Fruit fly (Drosophila melanogaster) whole organism, embryonic: ENCODE data around the gene Nepl20.

Experiments
- CG10543 ChIP-seq: fragments of 200-800 bp; sonication (Bioruptor generic); optimal IDR thresholded peaks from 3 replicates; lab custom pipeline; 2017; ENCODE audit warnings: missing biosample characterization, mild to moderate bottlenecking, missing genetic modification characterization, moderate library complexity
- CG11723 ChIP-seq: fragments of 200-800 bp; sonication (Bioruptor generic); optimal IDR thresholded peaks from 2 replicates; lab custom pipeline; 2017; ENCODE audit warnings: missing biosample characterization, mild to moderate bottlenecking, missing genetic modification characterization
- CG12659 ChIP-seq: fragments of 200-800 bp; sonication (Bioruptor generic); optimal IDR thresholded peaks from 3 replicates; lab custom pipeline; 2017; ENCODE audit warnings: mild to moderate bottlenecking, missing biosample characterization, missing genetic modification reagents, missing genetic modification characterization
- CG13287 ChIP-seq: fragments of 200-800 bp; sonication (Bioruptor generic); IDR thresholded peaks from 2 replicates; pipeline ENCODE4 v1.3.6; 2022; ENCODE audit warnings: missing biosample characterization, missing genetic modification characterization; ENCODE audit not compliant: partially characterized antibody
- CG13424 ChIP-seq: fragments of 200-800 bp; sonication (Bioruptor generic); optimal IDR thresholded peaks from 2 replicates; lab custom pipeline; 2019; ENCODE audit warnings: missing biosample characterization, mild to moderate bottlenecking, missing genetic modification characterization, moderate library complexity
- CG13894 ChIP-seq: fragments of 200-800 bp; sonication (Bioruptor generic); optimal IDR thresholded peaks from 3 replicates; lab custom pipeline; 2018; ENCODE audit warnings: missing biosample characterization, mild to moderate bottlenecking, missing genetic modification characterization, moderate library complexity
- CG14441 ChIP-seq: fragments of 200-800 bp; sonication (Bioruptor generic); IDR thresholded peaks from 2 replicates; pipeline ENCODE4 v1.3.6; 2022; ENCODE audit warnings: missing biosample characterization, missing genetic modification characterization
- CG14965 ChIP-seq: fragments of 200-800 bp; sonication (Bioruptor generic); optimal IDR thresholded peaks from 2 replicates; lab custom pipeline; 2016; ENCODE audit warnings: missing biosample characterization, missing genetic modification characterization, borderline replicate concordance
- CG15269 ChIP-seq: fragments of 200-800 bp; sonication (Bioruptor generic); optimal IDR thresholded peaks from 2 replicates; lab custom pipeline; 2018; ENCODE audit warnings: missing biosample characterization, mild to moderate bottlenecking, missing genetic modification characterization, moderate library complexity
- CG15601 ChIP-seq: fragments of 200-800 bp; sonication (Bioruptor generic); optimal IDR thresholded peaks from 3 replicates; lab custom pipeline; 2019; ENCODE audit warnings: missing biosample characterization, mild to moderate bottlenecking, missing genetic modification characterization, moderate library complexity
- CG17328 ChIP-seq: fragments of 200-800 bp; sonication (Bioruptor generic); IDR thresholded peaks from 2 replicates; pipeline ENCODE4 v1.3.6; 2022; ENCODE audit warnings: missing biosample characterization, missing genetic modification characterization
- CG18764 ChIP-seq: fragments of 200-800 bp; sonication (Bioruptor generic); optimal IDR thresholded peaks from 3 replicates; lab custom pipeline; 2016; ENCODE audit warnings: missing biosample characterization, missing genetic modification characterization
- CG2116 ChIP-seq: fragments of 200-800 bp; sonication (Bioruptor generic); optimal IDR thresholded peaks from 3 replicates; lab custom pipeline; 2018; ENCODE audit warnings: missing biosample characterization, mild to moderate bottlenecking, missing genetic modification characterization
- CG2202 ChIP-seq: fragments of 200-800 bp; sonication (Bioruptor generic); optimal IDR thresholded peaks from 2 replicates; lab custom pipeline; 2018; ENCODE audit warnings: missing biosample characterization, mild to moderate bottlenecking, missing genetic modification characterization
- CG3065 ChIP-seq: fragments of 200-800 bp; sonication (Bioruptor generic); optimal IDR thresholded peaks from 2 replicates; lab custom pipeline; 2016; ENCODE audit warnings: missing biosample characterization, missing genetic modification characterization
- CG3407 ChIP-seq: fragments of 200-800 bp; sonication (Bioruptor generic); optimal IDR thresholded peaks from 2 replicates; lab custom pipeline; 2018; ENCODE audit warnings: missing biosample characterization, mild to moderate bottlenecking, missing genetic modification characterization
- CG3726 ChIP-seq: fragments of 200-800 bp; sonication (Bioruptor generic); IDR thresholded peaks from 3 replicates; pipeline ENCODE4, ENCODE4 v1.3.6; 2022; ENCODE audit warnings: missing biosample characterization, missing genetic modification characterization
- CG5953 ChIP-seq: fragments of 200-800 bp; sonication (Bioruptor generic); IDR thresholded peaks from 2 replicates; pipeline ENCODE4 v1.3.6; 2022; ENCODE audit warnings: missing biosample characterization, missing genetic modification characterization
- CG9817 ChIP-seq: fragments of 200-800 bp; sonication (Bioruptor generic); optimal IDR thresholded peaks from 2 replicates; lab custom pipeline; 2018; ENCODE audit warnings: missing biosample characterization, mild to moderate bottlenecking, missing genetic modification characterization, moderate library complexity
- CrebB ChIP-seq: fragments of 200-800 bp; sonication (Bioruptor generic); optimal IDR thresholded peaks from 3 replicates; lab custom pipeline; 2018; ENCODE audit warnings: missing biosample characterization, mild to moderate bottlenecking, missing genetic modification characterization
- E2f1 ChIP-seq: fragments of 200-800 bp; sonication (Bioruptor generic); IDR thresholded peaks from 2 replicates; pipeline ENCODE4 v1.3.6; 2022; ENCODE audit warnings: missing biosample characterization, missing genetic modification characterization
- ERR ChIP-seq: fragments of 200-800 bp; sonication (Bioruptor generic); optimal IDR thresholded peaks from 2 replicates; lab custom pipeline; 2016; ENCODE audit warnings: missing biosample characterization, missing genetic modification characterization
- Fer2 ChIP-seq: fragments of 200-800 bp; sonication (Bioruptor generic); optimal IDR thresholded peaks from 2 replicates; lab custom pipeline; 2018; ENCODE audit warnings: missing biosample characterization, mild to moderate bottlenecking, missing genetic modification characterization, moderate library complexity
- Fer3 ChIP-seq: fragments of 200-800 bp; sonication (Bioruptor generic); optimal IDR thresholded peaks from 2 replicates; lab custom pipeline; 2018; ENCODE audit warnings: missing biosample characterization, mild to moderate bottlenecking, missing genetic modification characterization, moderate library complexity
- HLH54F ChIP-seq: fragments of 200-800 bp; sonication (Bioruptor generic); optimal IDR thresholded peaks from 3 replicates; lab custom pipeline; 2016; ENCODE audit warnings: missing biosample characterization, missing genetic modification characterization
- Hey ChIP-seq: fragments of 200-800 bp; sonication (Bioruptor generic); optimal IDR thresholded peaks from 3 replicates; lab custom pipeline; 2018; ENCODE audit warnings: missing biosample characterization, mild to moderate bottlenecking, missing genetic modification characterization
- Lpt ChIP-seq: fragments of >200 bp; optimal IDR thresholded peaks from 2 replicates; lab custom pipeline; 2018; ENCODE audit warnings: missing biosample characterization, missing genetic modification characterization
- Myb ChIP-seq: fragments of 200-800 bp; sonication (Bioruptor generic); optimal IDR thresholded peaks from 2 replicates; lab custom pipeline; 2016; ENCODE audit warnings: missing biosample characterization, missing genetic modification characterization
- NC2β ChIP-seq: fragments of 200-800 bp; sonication (Bioruptor generic); optimal IDR thresholded peaks from 2 replicates; lab custom pipeline; 2016; ENCODE audit warnings: missing biosample characterization, missing genetic modification characterization
- NK7.1 ChIP-seq: fragments of 200-800 bp; sonication (Bioruptor generic); optimal IDR thresholded peaks from 3 replicates; lab custom pipeline; 2016; ENCODE audit warnings: missing biosample characterization, missing genetic modification characterization
- Oaz ChIP-seq: fragments of 200-800 bp; sonication (Bioruptor generic); IDR thresholded peaks from 2 replicates; pipeline ENCODE4 v1.3.6; 2022; ENCODE audit warnings: missing biosample characterization, missing genetic modification characterization
- Stat92E ChIP-seq, 3 experiments: fragments of >200 bp in 2 of 3; fragments of 200-800 bp in 1 of 3; sonication (Bioruptor generic) in 1 of 3; optimal IDR thresholded peaks; 2 replicates each; lab custom pipeline; 2017 to 2019; ENCODE audit warnings: missing biosample characterization in 3 of 3, missing genetic modification characterization in 3 of 3, mild to moderate bottlenecking in 1 of 3, moderate library complexity in 1 of 3
- Trl ChIP-seq, 3 experiments: fragments of >200 bp in 2 of 3; fragments of 200-800 bp in 1 of 3; sonication (Bioruptor generic) in 1 of 3; optimal IDR thresholded peaks; 2 replicates in 1 of 3; 3 replicates in 2 of 3; lab custom pipeline; 2016 to 2017; ENCODE audit warnings: missing biosample characterization in 1 of 3, missing genetic modification characterization in 1 of 3
- bab2 ChIP-seq: fragments of 200-800 bp; sonication (Bioruptor generic); optimal IDR thresholded peaks from 2 replicates; lab custom pipeline; 2016; ENCODE audit warnings: missing biosample characterization, missing genetic modification characterization
- caup ChIP-seq: fragments of 200-800 bp; sonication (Bioruptor generic); optimal IDR thresholded peaks from 3 replicates; lab custom pipeline; 2017; ENCODE audit warnings: missing biosample characterization, mild to moderate bottlenecking, missing genetic modification characterization, moderate library complexity; ENCODE audit not compliant: severe bottlenecking
- chinmo ChIP-seq: fragments of 200-800 bp; sonication (Bioruptor generic); IDR thresholded peaks from 4 replicates; pipeline ENCODE4 v1.3.6; 2022; ENCODE audit warnings: missing biosample characterization, missing genetic modification characterization; ENCODE audit not compliant: partially characterized antibody
- cwo ChIP-seq: fragments of 200-800 bp; sonication (Bioruptor generic); optimal IDR thresholded peaks from 3 replicates; lab custom pipeline; 2017; ENCODE audit warnings: missing biosample characterization, missing genetic modification characterization, mild to moderate bottlenecking, moderate library complexity, missing genetic modification reagents
- dimm ChIP-seq: fragments of 200-800 bp; sonication (Bioruptor generic); IDR thresholded peaks from 2 replicates; pipeline ENCODE4 v1.3.6; 2022; ENCODE audit warnings: missing biosample characterization, missing genetic modification characterization
- dmrt11E ChIP-seq: fragments of 200-800 bp; sonication (Bioruptor generic); optimal IDR thresholded peaks from 3 replicates; lab custom pipeline; 2018; ENCODE audit warnings: missing biosample characterization, mild to moderate bottlenecking, missing genetic modification characterization, moderate library complexity
- dysf ChIP-seq: fragments of 200-800 bp; sonication (Bioruptor generic); IDR thresholded peaks from 3 replicates; pipeline ENCODE4 v1.3.6; 2022; ENCODE audit warnings: missing biosample characterization, missing genetic modification characterization
- fd96Cb ChIP-seq: fragments of 200-800 bp; sonication (Bioruptor generic); optimal IDR thresholded peaks from 2 replicates; lab custom pipeline; 2018; ENCODE audit warnings: missing biosample characterization, mild to moderate bottlenecking, missing genetic modification characterization, moderate library complexity
- grau ChIP-seq: fragments of 200-800 bp; optimal IDR thresholded peaks from 3 replicates; lab custom pipeline; 2019; ENCODE audit warnings: missing biosample characterization, mild to moderate bottlenecking, missing genetic modification characterization, moderate library complexity
- ham ChIP-seq: fragments of 200-800 bp; sonication (Bioruptor generic); IDR thresholded peaks from 2 replicates; pipeline ENCODE4 v1.3.6; 2022; ENCODE audit warnings: missing biosample characterization, missing genetic modification characterization
- insv ChIP-seq, 2 experiments: fragments of 200-800 bp; sonication (Bioruptor generic); optimal IDR thresholded peaks; 3 replicates each; lab custom pipeline; 2016 to 2018; ENCODE audit warnings: missing biosample characterization in 2 of 2, missing genetic modification characterization in 2 of 2
- kah ChIP-seq: fragments of 200-800 bp; sonication (Bioruptor generic); optimal IDR thresholded peaks from 2 replicates; lab custom pipeline; 2018; ENCODE audit warnings: missing biosample characterization, mild to moderate bottlenecking, missing genetic modification characterization
- p53 ChIP-seq: fragments of 200-800 bp; sonication (Bioruptor generic); optimal IDR thresholded peaks from 2 replicates; lab custom pipeline; 2016; ENCODE audit warnings: missing biosample characterization, missing genetic modification characterization
- pzg ChIP-seq: fragments of 200-800 bp; sonication (Bioruptor generic); optimal IDR thresholded peaks from 3 replicates; lab custom pipeline; 2018; ENCODE audit warnings: missing biosample characterization, mild to moderate bottlenecking, missing genetic modification characterization, moderate library complexity
- sc ChIP-seq, 3 experiments: fragments of >200 bp in 2 of 3; fragments of 200-800 bp in 1 of 3; sonication (Bioruptor generic) in 1 of 3; optimal IDR thresholded peaks; 2 replicates in 2 of 3; 3 replicates in 1 of 3; lab custom pipeline; 2017; ENCODE audit warnings: mild to moderate bottlenecking in 1 of 3, missing biosample characterization in 1 of 3, missing genetic modification characterization in 1 of 3, missing genetic modification reagents in 1 of 3
- stc ChIP-seq: fragments of 200-800 bp; sonication (Bioruptor generic); IDR thresholded peaks from 2 replicates; pipeline ENCODE4 v1.3.6; 2022; ENCODE audit warnings: missing biosample characterization, missing genetic modification characterization

The Nepl20 gene

DNA sequence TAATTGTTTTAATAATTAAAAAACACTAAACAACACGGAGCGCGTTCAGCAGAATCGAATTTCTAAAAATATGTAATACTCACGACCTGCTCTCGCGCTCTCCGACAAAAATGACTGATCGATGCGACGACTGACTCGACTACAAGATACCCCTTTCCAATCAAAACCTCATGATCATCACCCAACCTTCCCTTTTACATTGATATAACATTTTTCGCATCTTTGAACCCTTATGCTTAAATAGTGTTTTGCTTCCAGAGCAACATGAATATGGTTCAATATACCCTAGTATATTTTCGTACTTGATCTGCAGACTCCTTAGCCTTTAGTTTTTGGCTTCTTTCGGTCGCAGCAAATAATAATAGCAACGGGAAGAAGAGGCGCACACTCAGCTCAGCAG, 31.2 kb downstream of the Nepl20 start (continued):
- TF ChIP-seq CG9817 (peak; percentile 56), CG13894 (no peak), chinmo (GFP tag; lab: Robert Waterston, UW) (no peak), Lpt (no peak), CG3407 (GFP tag; lab: Kevin White, UChicago) (peak; percentile 48), bab2 (GFP tag; lab: Kevin White, UChicago) (peak; percentile 77), Oaz (GFP tag; lab: Robert Waterston, UW) (peak; percentile 20; the same call in 1 of the 2 replicates), CG15601 (tag; lab: Kevin White, UChicago) (no peak), dysf (GFP tag; lab: Robert Waterston, UW) (peak; percentile 88), CG15269 (tag; lab: Kevin White, UChicago) (peak; percentile 73), CG14441 (peak; percentile 87), CG5953 (GFP tag; lab: Robert Waterston, UW) (peak; percentile 80), pzg (GFP tag; lab: Kevin White, UChicago) (no peak), sc (optimal IDR thresholded peaks at IDR 0.05; lab: Kevin White, UChicago) (no peak), sc (GFP tag; optimal IDR thresholded peaks at IDR 0.05; lab: Kevin White, UChicago) (no peak), kah (GFP tag; lab: Kevin White, UChicago) (peak; percentile 20), fd96Cb (tag; lab: Kevin White, UChicago) (peak; percentile 71), Myb (GFP tag; lab: Kevin White, UChicago) (peak; percentile 49), HLH54F (peak; percentile 58), CrebB (tag; lab: Kevin White, UChicago) (no peak), CG10543 (GFP tag; lab: Kevin White, UChicago) (no peak), CG3065 (peak; percentile 41), insv (GFP tag; optimal IDR thresholded peaks at IDR 0.05; lab: Kevin White, UChicago) (no peak), ERR (peak; percentile 66), CG17328 (GFP tag; lab: Robert Waterston, UW) (peak; percentile 86), CG13287 (GFP tag; lab: Robert Waterston, UW) (no peak), Trl (optimal IDR thresholded peaks at IDR 0.05; lab: Kevin White, UChicago) (peak in 1 of 2 experiments; percentile 25), Trl (GFP tag; optimal IDR thresholded peaks at IDR 0.05; lab: Kevin White, UChicago) (peak; percentile 59), CG3726 (GFP tag; lab: Robert Waterston, UW) (peak; percentile 59; the same call in 1 of the 3 replicates), CG2202 (peak; percentile 41), p53 (GFP tag; lab: Kevin White, UChicago) (no peak), NK7.1 (GFP tag; lab: Kevin White, UChicago) (peak; percentile 75), Fer2 (tag; lab: Kevin White, UChicago) (no peak), Hey (tag; lab: Kevin White, UChicago) (no peak), stc (GFP tag; lab: Robert Waterston, UW) (peak; percentile 80), CG2116 (GFP tag; lab: Kevin White, UChicago) (no peak), CG11723 (GFP tag; lab: Kevin White, UChicago) (no peak), dimm (GFP tag; lab: Robert Waterston, UW) (peak; percentile 58; the same call in 1 of the 2 replicates), CG12659 (peak; percentile 65), CG14965 (GFP tag; lab: Kevin White, UChicago) (no peak), caup (GFP tag; lab: Kevin White, UChicago) (peak; percentile 48), cwo (GFP tag; lab: Kevin White, UChicago) (peak; percentile 46), grau (peak; percentile 76), E2f1 (GFP tag; lab: Robert Waterston, UW) (peak; percentile 82), CG18764 (GFP tag; lab: Kevin White, UChicago) (peak; percentile 51), dmrt11E (tag; lab: Kevin White, UChicago) (peak; percentile 71), Stat92E (GFP tag; optimal IDR thresholded peaks at IDR 0.05; lab: Kevin White, UChicago) (no peak), NC2β (peak; percentile 63), CG13424 (tag; lab: Kevin White, UChicago) (peak; percentile 72), Fer3 (tag; lab: Kevin White, UChicago) (peak; percentile 55), ham (no peak)
